Fruit fly (Drosophila melanogaster): Measurements from ENCODE around the gene CG18262.
A peak's percentile ranks its signal among the peaks of the same experiment; 100 is the strongest.

Gene CG18262

dm6 chrX:8176291-8177029 is 23.7 kb downstream of the CG18262 start:
- peak; percentile 39; the same call in 1 of the 3 replicates for TF ChIP-seq CG4496 (GFP tag; IDR thresholded peaks at IDR 0.05)
- peak; percentile 56 for TF ChIP-seq gl (tag; optimal IDR thresholded peaks at IDR 0.05)
- TF ChIP-seq CG34367 (tag; optimal IDR thresholded peaks at IDR 0.05) = peak; percentile 46
- peak; percentile 38 for TF ChIP-seq EcR (GFP tag; optimal IDR thresholded peaks at IDR 0.05)
- TF ChIP-seq CG12605 (GFP tag; IDR thresholded peaks at IDR 0.05) = peak; percentile 14; the same call in 1 of the 2 replicates
- TF ChIP-seq CG8159 (tag; optimal IDR thresholded peaks at IDR 0.05) = peak; percentile 35
- no peak for TF ChIP-seq Snoo (tag; optimal IDR thresholded peaks at IDR 0.05)
- TF ChIP-seq CG15710 (tag; optimal IDR thresholded peaks at IDR 0.05) = peak; percentile 41
- TF ChIP-seq Pif1A (GFP tag; optimal IDR thresholded peaks at IDR 0.05) = no peak
- no peak for TF ChIP-seq fd96Ca (GFP tag; IDR thresholded peaks at IDR 0.05)
- TF ChIP-seq CG13204 (GFP tag; optimal IDR thresholded peaks at IDR 0.05) = no peak
- TF ChIP-seq CG9948 (tag; optimal IDR thresholded peaks at IDR 0.05) = peak; percentile 26
- TF ChIP-seq CG10348 (GFP tag; IDR thresholded peaks at IDR 0.05) = no peak

dm6 chrX:8177030-8177349 is 24.2 kb downstream of the CG18262 start, which contains the start of gene slpr:
TSS of gene slpr (minus strand) at chrX:8177185.
- TF ChIP-seq Ets98B (GFP tag; IDR thresholded peaks at IDR 0.05) = no peak
- TF ChIP-seq CG32121 (GFP tag; IDR thresholded peaks at IDR 0.05) = no peak
- no peak for TF ChIP-seq CG14655 (GFP tag; optimal IDR thresholded peaks at IDR 0.05)
- TF ChIP-seq CG15710 (tag; optimal IDR thresholded peaks at IDR 0.05) = no peak
- no peak for TF ChIP-seq CG4496 (GFP tag; IDR thresholded peaks at IDR 0.05)
- TF ChIP-seq EcR (GFP tag; optimal IDR thresholded peaks at IDR 0.05) = no peak
- no peak for TF ChIP-seq Pif1B (GFP tag; optimal IDR thresholded peaks at IDR 0.05)
- TF ChIP-seq Pif1A (GFP tag; optimal IDR thresholded peaks at IDR 0.05) = no peak
- TF ChIP-seq fd96Ca (GFP tag; IDR thresholded peaks at IDR 0.05) = no peak
- TF ChIP-seq CG9948 (tag; optimal IDR thresholded peaks at IDR 0.05) = no peak
- no peak for TF ChIP-seq CG12605 (GFP tag; IDR thresholded peaks at IDR 0.05)
- no peak for TF ChIP-seq CG8301 (tag; optimal IDR thresholded peaks at IDR 0.05)
- TF ChIP-seq CG17806 (tag; optimal IDR thresholded peaks at IDR 0.05) = no peak
- no peak for TF ChIP-seq CG13204 (GFP tag; optimal IDR thresholded peaks at IDR 0.05)
- TF ChIP-seq CG8159 (tag; optimal IDR thresholded peaks at IDR 0.05) = no peak
- TF ChIP-seq gl (tag; optimal IDR thresholded peaks at IDR 0.05) = no peak

dm6 chrX:8177742-8178141 is 25.0 kb downstream of the CG18262 start:
- TF ChIP-seq fd96Ca (GFP tag; IDR thresholded peaks at IDR 0.05) (peak; percentile 11; the same call in 1 of the 3 replicates), D1 (tag; optimal IDR thresholded peaks at IDR 0.05) (no peak), CG13204 (GFP tag; optimal IDR thresholded peaks at IDR 0.05) (peak; percentile 85), CG12605 (GFP tag; IDR thresholded peaks at IDR 0.05) (peak; percentile 15; the same call in 1 of the 2 replicates)

- TF ChIP-seq CG15710 (tag; optimal IDR thresholded peaks at IDR 0.05) (no peak), CG8159 (tag; optimal IDR thresholded peaks at IDR 0.05) (peak; percentile 20), CG9948 (tag; optimal IDR thresholded peaks at IDR 0.05) (no peak), rn (GFP tag; IDR thresholded peaks at IDR 0.05) (no peak), CG14655 (GFP tag; optimal IDR thresholded peaks at IDR 0.05) (no peak), CG17806 (tag; optimal IDR thresholded peaks at IDR 0.05) (no peak), CG13204 (GFP tag; optimal IDR thresholded peaks at IDR 0.05) (peak; percentile 69), Pif1A (GFP tag; optimal IDR thresholded peaks at IDR 0.05) (no peak), CG8301 (tag; optimal IDR thresholded peaks at IDR 0.05) (no peak), Ets98B (GFP tag; IDR thresholded peaks at IDR 0.05) (no peak), Snoo (tag; optimal IDR thresholded peaks at IDR 0.05) (no peak)
These were observed 25.6 kb downstream of the CG18262 start, which contains the start of gene sdt for dm6 chrX:8178165-8178955. TSS of gene sdt (plus strand) at chrX:8178549.

- TF ChIP-seq CG13204 (GFP tag; optimal IDR thresholded peaks at IDR 0.05) (no peak), CG8301 (tag; optimal IDR thresholded peaks at IDR 0.05) (no peak), CG9948 (tag; optimal IDR thresholded peaks at IDR 0.05) (no peak), rn (GFP tag; IDR thresholded peaks at IDR 0.05) (no peak), Pif1B (GFP tag; optimal IDR thresholded peaks at IDR 0.05) (no peak), gl (tag; optimal IDR thresholded peaks at IDR 0.05) (no peak), Snoo (tag; optimal IDR thresholded peaks at IDR 0.05) (no peak), CG14655 (GFP tag; optimal IDR thresholded peaks at IDR 0.05) (no peak), CG4496 (GFP tag; IDR thresholded peaks at IDR 0.05) (no peak), CG8159 (tag; optimal IDR thresholded peaks at IDR 0.05) (no peak), CG15710 (tag; optimal IDR thresholded peaks at IDR 0.05) (no peak), EcR (GFP tag; optimal IDR thresholded peaks at IDR 0.05) (no peak), Pif1A (GFP tag; optimal IDR thresholded peaks at IDR 0.05) (no peak), CG34367 (tag; optimal IDR thresholded peaks at IDR 0.05) (no peak), CG32121 (GFP tag; IDR thresholded peaks at IDR 0.05) (no peak), Ets98B (GFP tag; IDR thresholded peaks at IDR 0.05) (no peak), CG12605 (GFP tag; IDR thresholded peaks at IDR 0.05) (no peak), fd96Ca (GFP tag; IDR thresholded peaks at IDR 0.05) (no peak), CG10348 (GFP tag; IDR thresholded peaks at IDR 0.05) (no peak)
These were observed 26.2 kb downstream of the CG18262 start for dm6 chrX:8178989-8179388.

dm6 chrX:8179858-8180257 is 27.1 kb downstream of the CG18262 start:
- TF ChIP-seq fd96Ca (GFP tag; IDR thresholded peaks at IDR 0.05) (no peak), CG10348 (GFP tag; IDR thresholded peaks at IDR 0.05) (no peak), CG12605 (GFP tag; IDR thresholded peaks at IDR 0.05) (no peak), CG34367 (tag; optimal IDR thresholded peaks at IDR 0.05) (no peak), D1 (tag; optimal IDR thresholded peaks at IDR 0.05) (no peak), Ets98B (GFP tag; IDR thresholded peaks at IDR 0.05) (no peak), gl (tag; optimal IDR thresholded peaks at IDR 0.05) (no peak), EcR (GFP tag; optimal IDR thresholded peaks at IDR 0.05) (no peak), rn (GFP tag; IDR thresholded peaks at IDR 0.05) (no peak), CG4496 (GFP tag; IDR thresholded peaks at IDR 0.05) (no peak), Pif1A (GFP tag; optimal IDR thresholded peaks at IDR 0.05) (no peak), CG8159 (tag; optimal IDR thresholded peaks at IDR 0.05) (no peak), CG8301 (tag; optimal IDR thresholded peaks at IDR 0.05) (no peak), Snoo (tag; optimal IDR thresholded peaks at IDR 0.05) (no peak), CG32121 (GFP tag; IDR thresholded peaks at IDR 0.05) (no peak), CG9948 (tag; optimal IDR thresholded peaks at IDR 0.05) (no peak)

All from whole organism, pupa.